Fruit fly (Drosophila melanogaster) whole organism, embryonic: ENCODE results near the gene CG11370.
A peak's percentile ranks its signal among the peaks of the same experiment; 100 is the strongest.

Experiments used
- Atf6 ChIP-seq: fragments of 200-800 bp; sonication (Bioruptor generic); IDR thresholded peaks from 2 replicates; pipeline ENCODE4 v1.3.6; 2022; ENCODE audit warnings: missing biosample characterization, missing genetic modification characterization
- B-H2 ChIP-seq: fragments of 200-800 bp; sonication (Bioruptor generic); optimal IDR thresholded peaks from 2 replicates; lab custom pipeline; 2018; ENCODE audit warnings: missing biosample characterization, mild to moderate bottlenecking, missing genetic modification characterization
- CG17186 ChIP-seq: fragments of 200-800 bp; sonication (Bioruptor generic); optimal IDR thresholded peaks from 3 replicates; lab custom pipeline; 2017; ENCODE audit warnings: missing biosample characterization, missing genetic modification reagents, missing genetic modification characterization
- CG32767 ChIP-seq: fragments of 200-800 bp; sonication (Bioruptor generic); IDR thresholded peaks from 2 replicates; pipeline ENCODE4 v1.3.6; 2022; ENCODE audit warnings: missing biosample characterization, missing genetic modification characterization
- CG34376 ChIP-seq: fragments of 200-800 bp; sonication (Bioruptor generic); optimal IDR thresholded peaks from 2 replicates; lab custom pipeline; 2018; ENCODE audit warnings: missing biosample characterization, mild to moderate bottlenecking, missing genetic modification characterization
- CG4360 ChIP-seq: fragments of 200-800 bp; sonication (Bioruptor generic); IDR thresholded peaks from 2 replicates; pipeline ENCODE4 v1.3.6; 2022; ENCODE audit warnings: missing biosample characterization, missing genetic modification characterization
- CG4617 ChIP-seq: fragments of 200-800 bp; sonication (Bioruptor generic); optimal IDR thresholded peaks from 3 replicates; lab custom pipeline; 2016; ENCODE audit warnings: missing biosample characterization, missing genetic modification characterization, borderline replicate concordance
- CG6683 ChIP-seq: fragments of 200-800 bp; sonication (Bioruptor generic); optimal IDR thresholded peaks from 2 replicates; lab custom pipeline; 2017; ENCODE audit warnings: missing biosample characterization, mild to moderate bottlenecking, missing genetic modification characterization, missing genetic modification reagents
- CG7357 ChIP-seq: fragments of 200-800 bp; sonication (Bioruptor generic); IDR thresholded peaks from 3 replicates; pipeline ENCODE4 v1.3.6; 2022; ENCODE audit warnings: missing biosample characterization, missing genetic modification characterization
- CG7786 ChIP-seq: fragments of 200-800 bp; sonication (Bioruptor generic); optimal IDR thresholded peaks from 2 replicates; lab custom pipeline; 2016; ENCODE audit warnings: missing biosample characterization, missing genetic modification characterization
- CG8281 ChIP-seq: fragments of 200-800 bp; sonication (Bioruptor generic); optimal IDR thresholded peaks from 2 replicates; lab custom pipeline; 2018; ENCODE audit warnings: missing biosample characterization, mild to moderate bottlenecking, missing genetic modification characterization, moderate library complexity
- CG9609 ChIP-seq: fragments of 200-800 bp; sonication (Bioruptor generic); optimal IDR thresholded peaks from 3 replicates; lab custom pipeline; 2016; ENCODE audit warnings: missing biosample characterization, missing genetic modification characterization
- CTCF ChIP-seq: fragments of 200-800 bp; sonication (Bioruptor generic); optimal IDR thresholded peaks from 2 replicates; lab custom pipeline; 2017; ENCODE audit warnings: missing biosample characterization, mild to moderate bottlenecking, missing genetic modification characterization, moderate library complexity
- D19A ChIP-seq: fragments of 200-800 bp; optimal IDR thresholded peaks from 3 replicates; lab custom pipeline; 2019; ENCODE audit warnings: missing biosample characterization, mild to moderate bottlenecking, missing genetic modification characterization, moderate library complexity
- Dbx ChIP-seq: fragments of 200-800 bp; sonication (Bioruptor generic); IDR thresholded peaks from 3 replicates; pipeline ENCODE4 v1.3.6; 2022; ENCODE audit warnings: missing biosample characterization, missing genetic modification characterization
- Dref ChIP-seq: fragments of 200-800 bp; sonication (Bioruptor generic); IDR thresholded peaks from 2 replicates; pipeline ENCODE4 v1.3.6; 2022; ENCODE audit warnings: missing biosample characterization, missing genetic modification characterization
- GATAe ChIP-seq: fragments of 200-800 bp; sonication (Bioruptor generic); conservative IDR thresholded peaks from 2 replicates; pipeline ENCODE4 v1.3.6; 2022; ENCODE audit warnings: missing biosample characterization, missing genetic modification characterization
- HmgZ ChIP-seq: fragments of 200-800 bp; sonication (Bioruptor generic); optimal IDR thresholded peaks from 2 replicates; lab custom pipeline; 2018; ENCODE audit warnings: missing biosample characterization, mild to moderate bottlenecking, missing genetic modification characterization
- Hr51 ChIP-seq, 2 experiments: fragments of 200-800 bp; sonication (Bioruptor generic); optimal IDR thresholded peaks; 2 replicates in 1 of 2; 3 replicates in 1 of 2; lab custom pipeline; 2016 to 2018; ENCODE audit warnings: missing biosample characterization in 2 of 2, missing genetic modification characterization in 2 of 2, mild to moderate bottlenecking in 1 of 2, moderate library complexity in 1 of 2
- Hr78 ChIP-seq, 2 experiments: fragments of 200-800 bp in 1 of 2; fragments of >200 bp in 1 of 2; sonication (Bioruptor generic) in 1 of 2; optimal IDR thresholded peaks; 2 replicates each; lab custom pipeline; 2017 to 2019; ENCODE audit warnings: missing biosample characterization in 2 of 2, missing genetic modification characterization in 2 of 2, mild to moderate bottlenecking in 1 of 2, moderate library complexity in 1 of 2
- Kr ChIP-seq: fragments of 200-800 bp; sonication (Bioruptor generic); optimal IDR thresholded peaks from 2 replicates; lab custom pipeline; 2017; ENCODE audit warnings: missing biosample characterization, mild to moderate bottlenecking, missing genetic modification characterization
- Mad ChIP-seq: fragments of 200-800 bp; sonication (Bioruptor generic); optimal IDR thresholded peaks from 2 replicates; lab custom pipeline; 2016; ENCODE audit warnings: missing biosample characterization, missing genetic modification characterization
- Med ChIP-seq: fragments of 200-800 bp; sonication (Bioruptor generic); peaks from one replicate; lab custom pipeline; 2016; ENCODE audit warnings: missing biosample characterization, missing genetic modification characterization, mild to moderate bottlenecking, inconsistent platforms, moderate library complexity
- Xbp1 ChIP-seq: fragments of 200-800 bp; sonication (Bioruptor generic); optimal IDR thresholded peaks from 3 replicates; lab custom pipeline; 2016; ENCODE audit warnings: missing biosample characterization, mild to moderate bottlenecking, missing genetic modification characterization
- ab ChIP-seq: fragments of 200-800 bp; sonication (Bioruptor generic); optimal IDR thresholded peaks from 2 replicates; lab custom pipeline; 2016; ENCODE audit warnings: missing biosample characterization, missing genetic modification characterization
- ase ChIP-seq: fragments of 200-800 bp; sonication (Bioruptor generic); IDR thresholded peaks from 3 replicates; pipeline ENCODE4 v1.3.6; 2022; ENCODE audit warnings: missing biosample characterization, missing genetic modification characterization
- bsh ChIP-seq, 2 experiments: fragments of 200-800 bp; sonication (Bioruptor generic); optimal IDR thresholded peaks; 2 replicates each; lab custom pipeline; 2017 to 2018; ENCODE audit warnings: mild to moderate bottlenecking in 2 of 2, missing biosample characterization in 2 of 2, missing genetic modification characterization in 2 of 2, moderate library complexity in 1 of 2
- crp ChIP-seq, 2 experiments: fragments of 200-800 bp; sonication (Bioruptor generic); optimal IDR thresholded peaks; 2 replicates in 1 of 2; 3 replicates in 1 of 2; lab custom pipeline; 2017; ENCODE audit warnings: missing biosample characterization in 2 of 2, missing genetic modification characterization in 2 of 2, mild to moderate bottlenecking in 1 of 2, moderate library complexity in 1 of 2
- dmrt99B ChIP-seq: fragments of 200-800 bp; sonication (Bioruptor generic); optimal IDR thresholded peaks from 2 replicates; lab custom pipeline; 2018; ENCODE audit warnings: missing biosample characterization, mild to moderate bottlenecking, missing genetic modification characterization, moderate library complexity
- dysf ChIP-seq: fragments of 200-800 bp; sonication (Bioruptor generic); IDR thresholded peaks from 3 replicates; pipeline ENCODE4 v1.3.6; 2022; ENCODE audit warnings: missing biosample characterization, missing genetic modification characterization
- en ChIP-seq: fragments of 200-800 bp; sonication (Bioruptor generic); optimal IDR thresholded peaks from 2 replicates; lab custom pipeline; 2016; ENCODE audit warnings: missing biosample characterization, missing genetic modification characterization
- exex ChIP-seq: fragments of 200-800 bp; sonication (Bioruptor generic); optimal IDR thresholded peaks from 4 replicates; lab custom pipeline; 2018; ENCODE audit warnings: missing biosample characterization, mild to moderate bottlenecking, missing genetic modification characterization, moderate library complexity
- fd96Cb ChIP-seq: fragments of 200-800 bp; sonication (Bioruptor generic); optimal IDR thresholded peaks from 2 replicates; lab custom pipeline; 2018; ENCODE audit warnings: missing biosample characterization, mild to moderate bottlenecking, missing genetic modification characterization, moderate library complexity
- fu2 ChIP-seq: fragments of 200-800 bp; sonication (Bioruptor generic); optimal IDR thresholded peaks from 2 replicates; lab custom pipeline; 2016; ENCODE audit warnings: missing biosample characterization, missing genetic modification characterization
- gce ChIP-seq: fragments of 200-800 bp; sonication (Bioruptor generic); IDR thresholded peaks from 3 replicates; pipeline ENCODE4 v1.3.6; 2022; ENCODE audit warnings: missing biosample characterization, missing genetic modification characterization
- hbn ChIP-seq: fragments of 200-800 bp; sonication (Bioruptor generic); IDR thresholded peaks from 2 replicates; pipeline ENCODE4 v1.3.6; 2022; ENCODE audit warnings: missing biosample characterization, missing genetic modification characterization; ENCODE audit not compliant: partially characterized antibody
- hth ChIP-seq: fragments of >200 bp; optimal IDR thresholded peaks from 2 replicates; lab custom pipeline; 2017; ENCODE audit warnings: inconsistent platforms
- ind ChIP-seq: fragments of 200-800 bp; sonication (Bioruptor generic); optimal IDR thresholded peaks from 3 replicates; lab custom pipeline; 2016; ENCODE audit warnings: missing biosample characterization, missing genetic modification characterization
- ken ChIP-seq: fragments of 200-800 bp; sonication (Bioruptor generic); IDR thresholded peaks from 3 replicates; pipeline ENCODE4 v1.3.6; 2022; ENCODE audit warnings: missing biosample characterization, missing genetic modification characterization
- lab ChIP-seq: fragments of 200-800 bp; sonication (Bioruptor generic); optimal IDR thresholded peaks from 3 replicates; lab custom pipeline; 2017; ENCODE audit warnings: missing biosample characterization, missing genetic modification characterization, mild to moderate bottlenecking, moderate library complexity, missing genetic modification reagents
- mirr ChIP-seq: fragments of 200-800 bp; sonication (Bioruptor generic); optimal IDR thresholded peaks from 3 replicates; lab custom pipeline; 2018; ENCODE audit warnings: missing biosample characterization, mild to moderate bottlenecking, missing genetic modification characterization
- nerfin-1 ChIP-seq: fragments of 200-800 bp; sonication (Bioruptor generic); optimal IDR thresholded peaks from 3 replicates; lab custom pipeline; 2019; ENCODE audit warnings: missing biosample characterization, mild to moderate bottlenecking, missing genetic modification characterization, moderate library complexity
- oc ChIP-seq: fragments of 200-800 bp; sonication (Bioruptor generic); optimal IDR thresholded peaks from 2 replicates; lab custom pipeline; 2018; ENCODE audit warnings: missing biosample characterization, mild to moderate bottlenecking, missing genetic modification characterization, moderate library complexity
- scrt ChIP-seq: fragments of 200-800 bp; sonication (Bioruptor generic); optimal IDR thresholded peaks from 2 replicates; lab custom pipeline; 2018; ENCODE audit warnings: missing biosample characterization, mild to moderate bottlenecking, missing genetic modification characterization, moderate library complexity
- sug ChIP-seq: fragments of 200-800 bp; optimal IDR thresholded peaks from 2 replicates; lab custom pipeline; 2019; ENCODE audit warnings: missing biosample characterization, mild to moderate bottlenecking, missing genetic modification characterization, moderate library complexity
- tgo ChIP-seq: fragments of 200-800 bp; sonication (Bioruptor generic); IDR thresholded peaks from 3 replicates; pipeline ENCODE4 v1.3.6; 2022; ENCODE audit warnings: missing biosample characterization, missing genetic modification characterization
- trem ChIP-seq: fragments of 200-800 bp; optimal IDR thresholded peaks from 3 replicates; lab custom pipeline; 2019; ENCODE audit warnings: missing biosample characterization, mild to moderate bottlenecking, missing genetic modification characterization, moderate library complexity
- twi ChIP-seq: fragments of 200-800 bp; optimal IDR thresholded peaks from 2 replicates; lab custom pipeline; 2019; ENCODE audit warnings: missing biosample characterization, mild to moderate bottlenecking, missing genetic modification characterization, moderate library complexity
- vvl ChIP-seq: fragments of 200-800 bp; sonication (Bioruptor generic); IDR thresholded peaks from 2 replicates; pipeline ENCODE4 v1.3.6; 2022; ENCODE audit warnings: missing biosample characterization, missing genetic modification characterization
- wek ChIP-seq: fragments of 200-800 bp; sonication (Bioruptor generic); optimal IDR thresholded peaks from 3 replicates; lab custom pipeline; 2018; ENCODE audit warnings: missing biosample characterization, mild to moderate bottlenecking, missing genetic modification characterization, moderate library complexity
- zf30C ChIP-seq: fragments of 200-800 bp; sonication (Bioruptor generic); optimal IDR thresholded peaks from 3 replicates; lab custom pipeline; 2018; ENCODE audit warnings: missing biosample characterization, mild to moderate bottlenecking, missing genetic modification characterization

Gene CG11370

DNA sequence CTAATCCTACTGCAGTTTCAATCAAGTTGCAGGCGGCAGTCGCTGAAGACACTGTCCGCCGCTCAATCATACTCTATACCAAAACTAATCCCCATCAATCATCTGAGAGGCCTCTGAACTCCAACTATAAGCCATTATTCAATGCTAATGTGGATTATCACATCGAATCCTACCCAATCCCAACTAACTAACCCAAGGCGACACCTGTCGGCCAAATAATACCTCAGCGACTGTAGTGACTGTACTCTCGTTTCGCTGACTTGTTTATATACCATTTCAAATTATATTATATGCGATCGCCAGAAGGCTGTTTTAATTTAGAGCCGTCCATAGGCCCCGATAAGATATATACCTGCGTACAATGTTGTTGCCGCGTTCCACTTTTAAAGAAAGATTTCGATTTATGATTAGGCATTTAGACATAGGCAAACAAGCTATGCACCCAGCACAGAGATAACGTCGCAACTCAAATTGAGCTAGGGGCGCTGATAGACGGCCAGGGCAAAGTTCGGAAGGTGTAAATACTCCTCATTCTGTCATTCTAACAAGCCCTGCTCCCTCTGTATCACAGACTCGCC is 40.2 kb upstream of the CG11370 start (continued):
- no peak for TF ChIP-seq zf30C (GFP tag; lab: Kevin White, UChicago)
- TF ChIP-seq vvl: no peak
- peak; percentile 30 for TF ChIP-seq HmgZ
- TF ChIP-seq ase (GFP tag; lab: Robert Waterston, UW): no peak
- TF ChIP-seq gce (GFP tag; lab: Robert Waterston, UW): no peak
- TF ChIP-seq sug (tag; lab: Kevin White, UChicago): peak; percentile 57
- no peak for TF ChIP-seq oc (tag; lab: Kevin White, UChicago)
- TF ChIP-seq nerfin-1 (tag; lab: Kevin White, UChicago): no peak
- TF ChIP-seq ken: no peak
- TF ChIP-seq mirr: peak; percentile 90
- no peak for TF ChIP-seq ind (GFP tag; lab: Kevin White, UChicago)
- peak; percentile 41 for TF ChIP-seq lab
- no peak for TF ChIP-seq hbn (GFP tag; lab: Robert Waterston, UW)
- no peak for TF ChIP-seq D19A (tag; lab: Kevin White, UChicago)
- TF ChIP-seq CG34376: peak; percentile 55
- TF ChIP-seq wek: no peak
- TF ChIP-seq Dref (GFP tag; lab: Robert Waterston, UW): no peak
- TF ChIP-seq Kr (GFP tag; lab: Kevin White, UChicago): no peak
- TF ChIP-seq fd96Cb (tag; lab: Kevin White, UChicago): no peak
- no peak for TF ChIP-seq Atf6
- TF ChIP-seq Med (GFP tag; lab: Kevin White, UChicago): peak; percentile 36
- TF ChIP-seq ab: no peak
- peak; percentile 42; the same call in 1 of the 2 replicates for TF ChIP-seq CG4360 (GFP tag; lab: Robert Waterston, UW)
- no peak for TF ChIP-seq hth (lab: Kevin White, UChicago)
- no peak for TF ChIP-seq CG7357 (GFP tag; lab: Robert Waterston, UW)
- no peak for TF ChIP-seq tgo (GFP tag; lab: Robert Waterston, UW)
- TF ChIP-seq dmrt99B (tag; lab: Kevin White, UChicago): no peak
- TF ChIP-seq Xbp1 (GFP tag; lab: Kevin White, UChicago): no peak
- no peak for TF ChIP-seq CG4617 (GFP tag; lab: Kevin White, UChicago)
- TF ChIP-seq scrt (GFP tag; lab: Kevin White, UChicago): no peak
- no peak for TF ChIP-seq CG32767
- TF ChIP-seq exex (tag; lab: Kevin White, UChicago): peak; percentile 89
- no peak for TF ChIP-seq CG6683 (GFP tag; lab: Kevin White, UChicago)
- TF ChIP-seq CG8281 (tag; lab: Kevin White, UChicago): peak; percentile 47
- peak in 1 of 2 experiments; percentile 68 for TF ChIP-seq Hr78 (GFP tag; optimal IDR thresholded peaks at IDR 0.05; lab: Kevin White, UChicago)
- no peak for TF ChIP-seq Dbx (GFP tag; lab: Robert Waterston, UW)
- TF ChIP-seq CTCF (GFP tag; lab: Kevin White, UChicago): peak; percentile 84
- TF ChIP-seq bsh (GFP tag; optimal IDR thresholded peaks at IDR 0.05; lab: Kevin White, UChicago): no peak
- TF ChIP-seq GATAe: peak; percentile 25; the same call in 1 of the 2 replicates
- TF ChIP-seq Hr51 (GFP tag; optimal IDR thresholded peaks at IDR 0.05; lab: Kevin White, UChicago): no peak
- TF ChIP-seq CG9609 (GFP tag; lab: Kevin White, UChicago): no peak
- no peak for TF ChIP-seq trem (tag; lab: Kevin White, UChicago)
- no peak for TF ChIP-seq twi (tag; lab: Kevin White, UChicago)
- TF ChIP-seq B-H2: no peak
- no peak for TF ChIP-seq dysf (GFP tag; lab: Robert Waterston, UW)
- TF ChIP-seq en (GFP tag; lab: Kevin White, UChicago): no peak
- TF ChIP-seq CG7786 (GFP tag; lab: Kevin White, UChicago): no peak
- no peak for TF ChIP-seq fu2 (GFP tag; lab: Kevin White, UChicago)
- TF ChIP-seq Mad (GFP tag; lab: Kevin White, UChicago): no peak
- no peak for TF ChIP-seq crp (GFP tag; optimal IDR thresholded peaks at IDR 0.05; lab: Kevin White, UChicago)
- no peak for TF ChIP-seq CG17186 (GFP tag; lab: Kevin White, UChicago)
